Fruit fly (Drosophila melanogaster) whole organism, embryonic: ENCODE results near the gene BomBc3.
A peak's percentile ranks its signal among the peaks of the same experiment; 100 is the strongest.

ENCODE experiments used
- Antp ChIP-seq: fragments of 200-800 bp; sonication (Bioruptor generic); optimal IDR thresholded peaks from 3 replicates; lab custom pipeline; 2016; ENCODE audit warnings: missing biosample characterization, missing genetic modification characterization
- Bteb2 ChIP-seq: fragments of 200-800 bp; sonication (Bioruptor generic); optimal IDR thresholded peaks from 2 replicates; lab custom pipeline; 2016; ENCODE audit warnings: missing biosample characterization, missing genetic modification characterization
- CG11093 ChIP-seq: fragments of 200-800 bp; sonication (Bioruptor generic); IDR thresholded peaks from 3 replicates; pipeline ENCODE4 v1.3.6; 2022; ENCODE audit warnings: missing biosample characterization, missing genetic modification characterization
- CG11560 ChIP-seq: fragments of 200-800 bp; sonication (Bioruptor generic); IDR thresholded peaks from 3 replicates; pipeline ENCODE4 v1.3.6; 2022; ENCODE audit warnings: missing biosample characterization, missing genetic modification characterization
- CG12299 ChIP-seq: fragments of 200-800 bp; sonication (Bioruptor generic); optimal IDR thresholded peaks from 2 replicates; lab custom pipeline; 2018; ENCODE audit warnings: missing biosample characterization, mild to moderate bottlenecking, missing genetic modification characterization
- CG13894 ChIP-seq: fragments of 200-800 bp; sonication (Bioruptor generic); optimal IDR thresholded peaks from 3 replicates; lab custom pipeline; 2018; ENCODE audit warnings: missing biosample characterization, mild to moderate bottlenecking, missing genetic modification characterization, moderate library complexity
- CG14965 ChIP-seq: fragments of 200-800 bp; sonication (Bioruptor generic); optimal IDR thresholded peaks from 2 replicates; lab custom pipeline; 2016; ENCODE audit warnings: missing biosample characterization, missing genetic modification characterization, borderline replicate concordance
- CG15269 ChIP-seq: fragments of 200-800 bp; sonication (Bioruptor generic); optimal IDR thresholded peaks from 2 replicates; lab custom pipeline; 2018; ENCODE audit warnings: missing biosample characterization, mild to moderate bottlenecking, missing genetic modification characterization, moderate library complexity
- CG1603 ChIP-seq: fragments of 200-800 bp; sonication (Bioruptor generic); optimal IDR thresholded peaks from 2 replicates; lab custom pipeline; 2019; ENCODE audit warnings: missing biosample characterization, mild to moderate bottlenecking, missing genetic modification characterization, moderate library complexity
- CG17328 ChIP-seq: fragments of 200-800 bp; sonication (Bioruptor generic); IDR thresholded peaks from 2 replicates; pipeline ENCODE4 v1.3.6; 2022; ENCODE audit warnings: missing biosample characterization, missing genetic modification characterization
- CG18619 ChIP-seq: fragments of 200-800 bp; sonication (Bioruptor generic); optimal IDR thresholded peaks from 3 replicates; lab custom pipeline; 2017; ENCODE audit warnings: missing biosample characterization, mild to moderate bottlenecking, missing genetic modification characterization
- CG2129 ChIP-seq: fragments of 200-800 bp; sonication (Bioruptor generic); IDR thresholded peaks from 2 replicates; pipeline ENCODE4 v1.3.6; 2022; ENCODE audit warnings: missing biosample characterization, missing genetic modification characterization; ENCODE audit not compliant: partially characterized antibody
- CG2199 ChIP-seq: fragments of 200-800 bp; sonication (Bioruptor generic); IDR thresholded peaks from 3 replicates; pipeline ENCODE4 v1.3.6; 2022; ENCODE audit warnings: missing biosample characterization, missing genetic modification characterization
- CG30020 ChIP-seq: fragments of 200-800 bp; optimal IDR thresholded peaks from 2 replicates; lab custom pipeline; 2019; ENCODE audit warnings: missing biosample characterization, mild to moderate bottlenecking, missing genetic modification characterization, moderate library complexity
- CG32767 ChIP-seq: fragments of 200-800 bp; sonication (Bioruptor generic); IDR thresholded peaks from 2 replicates; pipeline ENCODE4 v1.3.6; 2022; ENCODE audit warnings: missing biosample characterization, missing genetic modification characterization
- CG43689 ChIP-seq: fragments of 200-800 bp; sonication (Bioruptor generic); IDR thresholded peaks from 2 replicates; pipeline ENCODE4 v1.3.6; 2022; ENCODE audit warnings: missing biosample characterization, missing genetic modification characterization
- CG4820 ChIP-seq: fragments of 200-800 bp; sonication (Bioruptor generic); optimal IDR thresholded peaks from 3 replicates; lab custom pipeline; 2016; ENCODE audit warnings: missing biosample characterization, missing genetic modification characterization
- CG5953 ChIP-seq: fragments of 200-800 bp; sonication (Bioruptor generic); IDR thresholded peaks from 2 replicates; pipeline ENCODE4 v1.3.6; 2022; ENCODE audit warnings: missing biosample characterization, missing genetic modification characterization
- CG6689 ChIP-seq: fragments of 200-800 bp; sonication (Bioruptor generic); IDR thresholded peaks from 2 replicates; pipeline ENCODE4 v1.3.6; 2022; ENCODE audit warnings: missing biosample characterization, missing genetic modification characterization
- CG6813 ChIP-seq: fragments of 200-800 bp; sonication (Bioruptor generic); optimal IDR thresholded peaks from 2 replicates; lab custom pipeline; 2017; ENCODE audit warnings: missing biosample characterization, missing genetic modification characterization, mild to moderate bottlenecking, moderate library complexity, missing genetic modification reagents
- CG8359 ChIP-seq: fragments of 200-800 bp; sonication (Bioruptor generic); optimal IDR thresholded peaks from 2 replicates; lab custom pipeline; 2017; ENCODE audit warnings: missing biosample characterization, mild to moderate bottlenecking, missing genetic modification characterization, borderline replicate concordance
- D19A ChIP-seq: fragments of 200-800 bp; optimal IDR thresholded peaks from 3 replicates; lab custom pipeline; 2019; ENCODE audit warnings: missing biosample characterization, mild to moderate bottlenecking, missing genetic modification characterization, moderate library complexity
- Deaf1 ChIP-seq: fragments of 200-800 bp; optimal IDR thresholded peaks from 3 replicates; lab custom pipeline; 2019; ENCODE audit warnings: missing biosample characterization, mild to moderate bottlenecking, missing genetic modification characterization, moderate library complexity
- E2f2 ChIP-seq: fragments of 200-800 bp; sonication (Bioruptor generic); IDR thresholded peaks from 2 replicates; pipeline ENCODE4 v1.3.6; 2022; ENCODE audit warnings: missing biosample characterization, missing genetic modification characterization
- Ets65A ChIP-seq: fragments of 200-800 bp; sonication (Bioruptor generic); peaks from one replicate; lab custom pipeline; 2016; ENCODE audit warnings: missing biosample characterization, missing genetic modification characterization
- H2.0 ChIP-seq: fragments of 200-800 bp; sonication (Bioruptor generic); IDR thresholded peaks from 2 replicates; pipeline ENCODE4 v1.3.6; 2022; ENCODE audit warnings: missing biosample characterization, missing genetic modification characterization
- HLH4C ChIP-seq: fragments of 200-800 bp; sonication (Bioruptor generic); IDR thresholded peaks from 3 replicates; pipeline ENCODE4 v1.3.6; 2022; ENCODE audit warnings: missing biosample characterization, missing genetic modification characterization; ENCODE audit not compliant: partially characterized antibody
- Hey ChIP-seq: fragments of 200-800 bp; sonication (Bioruptor generic); optimal IDR thresholded peaks from 3 replicates; lab custom pipeline; 2018; ENCODE audit warnings: missing biosample characterization, mild to moderate bottlenecking, missing genetic modification characterization
- Hr51 ChIP-seq, 2 experiments: fragments of 200-800 bp; sonication (Bioruptor generic); optimal IDR thresholded peaks; 2 replicates in 1 of 2; 3 replicates in 1 of 2; lab custom pipeline; 2016 to 2018; ENCODE audit warnings: missing biosample characterization in 2 of 2, missing genetic modification characterization in 2 of 2, mild to moderate bottlenecking in 1 of 2, moderate library complexity in 1 of 2
- Kr ChIP-seq: fragments of 200-800 bp; sonication (Bioruptor generic); optimal IDR thresholded peaks from 2 replicates; lab custom pipeline; 2017; ENCODE audit warnings: missing biosample characterization, mild to moderate bottlenecking, missing genetic modification characterization
- NC2β ChIP-seq: fragments of 200-800 bp; sonication (Bioruptor generic); optimal IDR thresholded peaks from 2 replicates; lab custom pipeline; 2016; ENCODE audit warnings: missing biosample characterization, missing genetic modification characterization
- Pdp1 ChIP-seq, 2 experiments: fragments of 200-800 bp; sonication (Bioruptor generic); optimal IDR thresholded peaks; 3 replicates each; lab custom pipeline; 2016; ENCODE audit warnings: missing biosample characterization in 2 of 2, missing genetic modification characterization in 2 of 2, mild to moderate bottlenecking in 1 of 2, moderate library complexity in 1 of 2
- Poxn ChIP-seq: fragments of 200-800 bp; sonication (Bioruptor generic); IDR thresholded peaks from 2 replicates; pipeline ENCODE4 v1.3.6; 2022; ENCODE audit warnings: missing biosample characterization, missing genetic modification characterization
- Spps ChIP-seq: fragments of 200-800 bp; sonication (Bioruptor generic); optimal IDR thresholded peaks from 2 replicates; lab custom pipeline; 2018; ENCODE audit warnings: missing biosample characterization, mild to moderate bottlenecking, missing genetic modification characterization
- Usf ChIP-seq: fragments of 200-800 bp; sonication (Bioruptor generic); optimal IDR thresholded peaks from 2 replicates; lab custom pipeline; 2017; ENCODE audit warnings: missing genotype, missing biosample characterization, missing genetic modification characterization
- cas ChIP-seq: fragments of 200-800 bp; sonication (Bioruptor generic); IDR thresholded peaks from 2 replicates; pipeline ENCODE4 v1.3.6; 2022; ENCODE audit warnings: missing biosample characterization, missing genetic modification characterization
- caup ChIP-seq: fragments of 200-800 bp; sonication (Bioruptor generic); optimal IDR thresholded peaks from 3 replicates; lab custom pipeline; 2017; ENCODE audit warnings: missing biosample characterization, mild to moderate bottlenecking, missing genetic modification characterization, moderate library complexity; ENCODE audit not compliant: severe bottlenecking
- chif ChIP-seq, 2 experiments: fragments of 200-800 bp; sonication (Bioruptor generic); optimal IDR thresholded peaks; 3 replicates each; lab custom pipeline; 2016; ENCODE audit warnings: missing biosample characterization in 2 of 2, missing genetic modification characterization in 2 of 2
- da ChIP-seq: fragments of 200-800 bp; sonication (Bioruptor generic); optimal IDR thresholded peaks from 2 replicates; lab custom pipeline; 2016; ENCODE audit warnings: missing biosample characterization, missing genetic modification characterization
- eve ChIP-seq, 2 experiments: fragments of >200 bp; optimal IDR thresholded peaks; 2 replicates each; lab custom pipeline; 2017; ENCODE audit warnings: missing biosample characterization in 2 of 2, missing genetic modification characterization in 2 of 2
- exex ChIP-seq: fragments of 200-800 bp; sonication (Bioruptor generic); optimal IDR thresholded peaks from 4 replicates; lab custom pipeline; 2018; ENCODE audit warnings: missing biosample characterization, mild to moderate bottlenecking, missing genetic modification characterization, moderate library complexity
- fd64A ChIP-seq: fragments of 200-800 bp; sonication (Bioruptor generic); optimal IDR thresholded peaks from 3 replicates; lab custom pipeline; 2018; ENCODE audit warnings: missing biosample characterization, mild to moderate bottlenecking, missing genetic modification characterization
- lbe ChIP-seq: fragments of 200-800 bp; sonication (Bioruptor generic); optimal IDR thresholded peaks from 2 replicates; lab custom pipeline; 2016; ENCODE audit warnings: missing biosample characterization, mild to moderate bottlenecking, missing genetic modification characterization
- lilli ChIP-seq: fragments of 200-800 bp; sonication (Bioruptor generic); optimal IDR thresholded peaks from 3 replicates; lab custom pipeline; 2016; ENCODE audit warnings: missing biosample characterization, missing genetic modification characterization
- onecut ChIP-seq: fragments of 200-800 bp; sonication (Bioruptor generic); IDR thresholded peaks from 2 replicates; pipeline ENCODE4 v1.3.6; 2022; ENCODE audit warnings: missing biosample characterization, missing genetic modification characterization
- p53 ChIP-seq: fragments of 200-800 bp; sonication (Bioruptor generic); optimal IDR thresholded peaks from 2 replicates; lab custom pipeline; 2016; ENCODE audit warnings: missing biosample characterization, missing genetic modification characterization
- pb ChIP-seq: fragments of 200-800 bp; sonication (Bioruptor generic); optimal IDR thresholded peaks from 3 replicates; lab custom pipeline; 2016; ENCODE audit warnings: missing biosample characterization, missing genetic modification characterization
- ro ChIP-seq: fragments of 200-800 bp; sonication (Bioruptor generic); IDR thresholded peaks from 2 replicates; pipeline ENCODE4 v1.3.6; 2022; ENCODE audit warnings: missing biosample characterization, missing genetic modification characterization
- tll ChIP-seq, 2 experiments: fragments of 200-800 bp in 1 of 2; fragments of >200 bp in 1 of 2; sonication (Bioruptor generic) in 1 of 2; optimal IDR thresholded peaks; 2 replicates each; lab custom pipeline; 2017 to 2019; ENCODE audit warnings: missing biosample characterization in 2 of 2, missing genetic modification characterization in 2 of 2, mild to moderate bottlenecking in 1 of 2, moderate library complexity in 1 of 2
- vfl ChIP-seq: fragments of 200-800 bp; sonication (Bioruptor generic); optimal IDR thresholded peaks from 2 replicates; lab custom pipeline; 2016; ENCODE audit warnings: missing biosample characterization, missing genetic modification characterization
- yki ChIP-seq: fragments of >200 bp; optimal IDR thresholded peaks from 3 replicates; lab custom pipeline; 2018

The BomBc3 gene

dm6 chr3R:22039480-22039879 is 47.4 kb upstream of the BomBc3 start (continued):
- TF ChIP-seq Hr51 (GFP tag; optimal IDR thresholded peaks at IDR 0.05; lab: Kevin White, UChicago) (peak in 1 of 2 experiments; percentile 67), Hey (tag; lab: Kevin White, UChicago) (no peak), CG13894 (tag; lab: Kevin White, UChicago) (no peak), D19A (tag; lab: Kevin White, UChicago) (no peak), cas (no peak), CG2199 (GFP tag; lab: Robert Waterston, UW) (no peak), CG6689 (GFP tag; lab: Robert Waterston, UW) (peak; percentile 62), CG6813 (GFP tag; lab: Kevin White, UChicago) (no peak), yki (lab: Kevin White, UChicago) (no peak), lilli (GFP tag; lab: Kevin White, UChicago) (peak; percentile 36), CG14965 (GFP tag; lab: Kevin White, UChicago) (no peak), CG5953 (GFP tag; lab: Robert Waterston, UW) (peak; percentile 70), Ets65A (GFP tag; lab: Kevin White, UChicago) (peak; percentile 33), HLH4C (GFP tag; lab: Robert Waterston, UW) (no peak), lbe (no peak), CG8359 (GFP tag; lab: Kevin White, UChicago) (no peak), CG12299 (tag; lab: Kevin White, UChicago) (no peak), da (GFP tag; lab: Kevin White, UChicago) (no peak), tll (GFP tag; optimal IDR thresholded peaks at IDR 0.05; lab: Kevin White, UChicago) (no peak), CG43689 (GFP tag; lab: Robert Waterston, UW) (no peak), CG32767 (GFP tag; lab: Robert Waterston, UW) (peak; percentile 65), CG11093 (GFP tag; lab: Robert Waterston, UW) (peak; percentile 52; the same call in 2 of the 3 replicates), CG30020 (tag; lab: Kevin White, UChicago) (no peak), CG1603 (tag; lab: Kevin White, UChicago) (no peak), Deaf1 (tag; lab: Kevin White, UChicago) (no peak), Antp (GFP tag; lab: Kevin White, UChicago) (peak; percentile 29), CG17328 (peak; percentile 78), CG11560 (no peak), Pdp1 (GFP tag; optimal IDR thresholded peaks at IDR 0.05; lab: Kevin White, UChicago) (peak in 1 of 2 experiments; percentile 40), Spps (tag; lab: Kevin White, UChicago) (no peak), CG4820 (peak; percentile 18), Usf (GFP tag; lab: Kevin White, UChicago) (no peak), CG18619 (no peak), ro (GFP tag; lab: Robert Waterston, UW) (no peak), pb (GFP tag; lab: Kevin White, UChicago) (no peak), Kr (GFP tag; lab: Kevin White, UChicago) (no peak), onecut (no peak), caup (GFP tag; lab: Kevin White, UChicago) (no peak), fd64A (peak; percentile 5), H2.0 (GFP tag; lab: Robert Waterston, UW) (peak; percentile 71), E2f2 (GFP tag; lab: Robert Waterston, UW) (peak; percentile 52; the same call in 1 of the 2 replicates), p53 (GFP tag; lab: Kevin White, UChicago) (no peak), vfl (no peak), Bteb2 (GFP tag; lab: Kevin White, UChicago) (no peak), Poxn (GFP tag; lab: Robert Waterston, UW) (no peak), chif (GFP tag; optimal IDR thresholded peaks at IDR 0.05; lab: Kevin White, UChicago) (peak in 1 of 2 experiments; percentile 9), exex (tag; lab: Kevin White, UChicago) (no peak), CG15269 (tag; lab: Kevin White, UChicago) (no peak), NC2β (GFP tag; lab: Kevin White, UChicago) (no peak), CG2129 (GFP tag; lab: Robert Waterston, UW) (no peak), eve (GFP tag; optimal IDR thresholded peaks at IDR 0.05; lab: Kevin White, UChicago) (no peak)
